Fruit fly (Drosophila melanogaster): ENCODE measurements around the gene AkhR.

DNA sequence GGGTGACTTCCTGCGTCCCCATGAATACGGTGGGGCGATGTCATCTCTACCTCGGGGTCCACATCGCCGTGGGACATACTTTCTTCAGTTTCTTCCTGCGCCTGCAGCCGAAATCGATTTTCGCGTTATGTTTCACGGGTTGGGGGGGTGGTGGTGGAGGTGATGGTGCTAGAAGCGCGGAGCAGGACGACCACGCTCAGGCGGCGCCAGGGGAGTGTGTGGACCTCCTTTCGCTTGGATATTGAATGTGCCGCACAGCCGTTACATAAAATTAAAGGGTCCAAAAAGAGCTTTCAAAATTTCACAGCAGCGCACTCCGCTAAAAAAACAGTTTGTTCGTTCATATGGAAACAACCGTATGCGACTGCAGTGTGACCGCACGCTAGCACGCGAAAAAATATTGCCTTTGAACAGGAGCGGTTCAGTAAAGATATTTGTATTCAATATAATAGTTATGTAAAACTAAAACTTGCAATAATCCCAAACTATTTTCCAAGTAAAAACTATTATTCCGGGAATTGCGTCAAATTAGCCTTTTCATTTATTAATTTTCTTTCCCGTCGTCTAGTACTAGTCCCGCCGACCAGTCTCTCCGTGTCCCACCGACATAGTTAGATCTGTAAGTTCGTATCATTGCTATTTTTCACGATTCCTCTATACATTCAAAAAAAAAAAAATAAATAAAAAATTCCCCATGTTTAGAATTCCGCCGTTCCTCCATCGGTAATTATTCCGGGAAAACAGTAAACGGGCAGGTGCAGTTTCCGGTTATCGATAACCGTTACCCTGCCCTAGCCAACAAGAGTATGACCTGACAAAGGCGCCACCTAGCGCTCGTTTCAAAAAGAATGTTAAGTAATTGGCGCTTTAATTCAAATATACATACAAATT, 31.7 kb downstream of the AkhR start, which contains the start of gene Nhe3:
- TF ChIP-seq pan (optimal IDR thresholded peaks at IDR 0.05) (no peak), psq (optimal IDR thresholded peaks at IDR 0.05) (no peak)
